Worm (Caenorhabditis elegans): Measurements from ENCODE around the gene W02A2.12.

W02A2.12 gene

ce11 chrIV:13394686-13395085 lies 46.1 kb upstream of the W02A2.12 start:
- no peak for TF ChIP-seq ceh-6 (GFP tag; optimal IDR thresholded peaks at IDR 0.05)
- no peak for TF ChIP-seq unc-42 (tag; optimal IDR thresholded peaks at IDR 0.05)
- TF ChIP-seq mec-3 (tag; optimal IDR thresholded peaks at IDR 0.05; ENCODE audit: borderline replicate concordance), result no peak
- no peak for TF ChIP-seq gmeb-2 (tag; optimal IDR thresholded peaks at IDR 0.05)
- peak; percentile 17 for TF ChIP-seq unc-55 (GFP tag; optimal IDR thresholded peaks at IDR 0.05)

DNA sequence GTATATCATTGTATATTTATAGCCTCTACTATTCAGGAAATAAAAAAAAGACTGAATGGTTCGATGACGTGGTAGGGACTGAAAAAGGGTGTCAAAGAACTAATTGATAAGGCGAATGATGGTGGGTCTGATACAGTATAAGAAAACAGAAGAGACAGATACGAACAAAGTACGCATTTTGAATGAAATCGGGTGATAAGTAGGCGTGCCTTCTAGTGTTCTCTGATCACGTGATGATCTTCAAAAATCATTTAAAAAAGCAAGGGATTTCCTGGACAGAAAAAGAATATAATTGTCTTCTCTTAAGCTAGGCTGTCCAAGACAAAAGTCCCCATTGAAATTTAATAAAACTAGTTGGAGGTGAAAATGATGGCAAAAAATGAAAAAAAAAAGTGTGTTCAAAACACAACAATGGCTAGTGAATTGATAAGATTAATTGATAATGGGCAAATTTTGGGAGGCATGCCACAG lies 44.6 kb upstream of the W02A2.12 start:
- TF ChIP-seq dve-1 (tag; optimal IDR thresholded peaks at IDR 0.05), result peak; percentile 22
- TF ChIP-seq hlh-30 (tag; optimal IDR thresholded peaks at IDR 0.05; ENCODE audit: insufficient read depth), result peak; percentile 3
- TF ChIP-seq elt-2 (tag; optimal IDR thresholded peaks at IDR 0.05), result peak; percentile 58
- no peak for TF ChIP-seq ceh-48 (tag; optimal IDR thresholded peaks at IDR 0.05)

ce11 chrIV:13392230-13392629 lies 43.6 kb upstream of the W02A2.12 start:
- TF ChIP-seq Y22D7AL.16 (tag; optimal IDR thresholded peaks at IDR 0.05), result no peak
- TF ChIP-seq rnt-1 (tag; optimal IDR thresholded peaks at IDR 0.05), result no peak
- no peak for TF ChIP-seq pax-1 (tag; optimal IDR thresholded peaks at IDR 0.05)
- TF ChIP-seq lin-11 (tag; optimal IDR thresholded peaks at IDR 0.05), result no peak
- no peak for TF ChIP-seq unc-3 (GFP tag; conservative IDR thresholded peaks at IDR 0.05)
- no peak for TF ChIP-seq unc-3 (tag; optimal IDR thresholded peaks at IDR 0.05)
- TF ChIP-seq fkh-6 (tag; optimal IDR thresholded peaks at IDR 0.05), result no peak
- no peak for TF ChIP-seq odd-2 (tag; optimal IDR thresholded peaks at IDR 0.05)

DNA sequence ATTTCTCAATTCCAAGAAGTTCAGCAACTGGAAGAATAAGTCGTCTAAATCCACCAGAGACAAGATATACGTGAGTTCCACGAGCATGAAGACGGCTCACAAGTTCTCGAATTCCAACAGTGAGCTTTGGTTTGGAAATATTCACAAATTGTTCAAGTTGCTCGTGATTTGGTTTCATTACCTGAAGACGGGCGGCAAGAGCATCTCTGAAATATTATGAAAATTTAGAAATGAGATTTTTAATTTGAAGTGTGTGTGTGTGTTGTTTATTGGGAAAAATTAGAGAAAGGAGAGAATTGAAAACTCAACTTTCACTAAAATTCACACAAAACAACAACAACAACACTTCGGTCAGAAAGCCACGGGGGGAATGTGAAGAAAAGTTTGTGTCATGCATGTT lies 42.1 kb upstream of the W02A2.12 start:
- no peak for TF ChIP-seq fax-1 (tag; optimal IDR thresholded peaks at IDR 0.05)
- TF ChIP-seq sox-4 (tag; optimal IDR thresholded peaks at IDR 0.05), result no peak
- TF ChIP-seq ets-4 (tag; optimal IDR thresholded peaks at IDR 0.05), result no peak
- TF ChIP-seq elt-4 (tag; optimal IDR thresholded peaks at IDR 0.05), result no peak
- TF ChIP-seq nhr-11 (tag; optimal IDR thresholded peaks at IDR 0.05), result no peak
- TF ChIP-seq pag-3 (tag; optimal IDR thresholded peaks at IDR 0.05; ENCODE audit: borderline replicate concordance), result no peak
- TF ChIP-seq eyg-1 (tag; optimal IDR thresholded peaks at IDR 0.05), result no peak
- no peak for TF ChIP-seq tbx-2 (tag; optimal IDR thresholded peaks at IDR 0.05)
- TF ChIP-seq unc-55 (GFP tag; optimal IDR thresholded peaks at IDR 0.05), result no peak
- TF ChIP-seq sdc-2 (tag; optimal IDR thresholded peaks at IDR 0.05), result no peak
- no peak for TF ChIP-seq hlh-8 (tag; optimal IDR thresholded peaks at IDR 0.05)
- TF ChIP-seq T23F11.4 (GFP tag; optimal IDR thresholded peaks at IDR 0.05), result no peak
- TF ChIP-seq ztf-16 (tag; optimal IDR thresholded peaks at IDR 0.05), result no peak
- no peak for TF ChIP-seq ref-2 (tag; optimal IDR thresholded peaks at IDR 0.05)
- no peak for TF ChIP-seq C38D4.7 (GFP tag; optimal IDR thresholded peaks at IDR 0.05)
- no peak for TF ChIP-seq ama-1 (optimal IDR thresholded peaks at IDR 0.05)

DNA sequence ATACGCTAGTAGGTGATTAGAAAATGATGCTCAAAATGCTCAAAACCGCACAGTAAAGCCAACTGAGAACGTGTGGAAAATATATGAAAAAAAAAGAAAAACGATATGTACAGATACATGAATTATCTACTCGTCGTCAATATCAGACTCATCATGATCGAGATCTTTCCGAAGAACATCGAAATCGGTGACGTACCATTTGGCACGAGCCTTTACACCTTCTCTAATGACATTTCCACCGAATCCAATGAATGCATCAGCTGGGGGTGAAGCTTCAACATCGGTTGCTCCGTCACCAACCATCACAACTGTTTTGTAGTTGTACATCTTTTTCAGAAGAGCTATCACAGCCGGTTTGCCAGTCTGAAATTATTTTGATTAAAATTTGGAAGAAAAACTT lies 40.6 kb upstream of the W02A2.12 start:
- TF ChIP-seq lin-11 (tag; optimal IDR thresholded peaks at IDR 0.05) (no peak), sox-4 (tag; optimal IDR thresholded peaks at IDR 0.05) (no peak), fax-1 (tag; optimal IDR thresholded peaks at IDR 0.05) (no peak), unc-3 (GFP tag; conservative IDR thresholded peaks at IDR 0.05) (no peak), unc-3 (tag; optimal IDR thresholded peaks at IDR 0.05) (no peak), nhr-232 (tag; optimal IDR thresholded peaks at IDR 0.05) (no peak), ref-2 (tag; optimal IDR thresholded peaks at IDR 0.05) (no peak), hlh-15 (tag; optimal IDR thresholded peaks at IDR 0.05) (no peak), unc-55 (GFP tag; optimal IDR thresholded peaks at IDR 0.05) (no peak), zip-5 (tag; optimal IDR thresholded peaks at IDR 0.05) (no peak), elt-4 (tag; optimal IDR thresholded peaks at IDR 0.05) (no peak), ets-4 (tag; optimal IDR thresholded peaks at IDR 0.05) (no peak), ahr-1 (tag; optimal IDR thresholded peaks at IDR 0.05) (no peak), hlh-30 (tag; optimal IDR thresholded peaks at IDR 0.05; ENCODE audit: insufficient read depth) (no peak), sdc-2 (tag; optimal IDR thresholded peaks at IDR 0.05) (no peak)
